Fruit fly (Drosophila melanogaster) Kc167 (cell line): Measurements from ENCODE around the gene PolA1.

Experiments used
- Sin3A ChIP-seq: fragments of >200 bp; optimal IDR thresholded peaks from 2 replicates; lab custom pipeline; 2018; ENCODE audit warnings: missing external identifiers
- h ChIP-seq: fragments of >200 bp; optimal IDR thresholded peaks from 3 replicates; lab custom pipeline; 2018; ENCODE audit warnings: missing external identifiers
- insv ChIP-seq: fragments of >200 bp; optimal IDR thresholded peaks from 3 replicates; lab custom pipeline; 2018; ENCODE audit warnings: missing external identifiers
- psq ChIP-seq: fragments of >200 bp; optimal IDR thresholded peaks from 2 replicates; lab custom pipeline; 2017; ENCODE audit warnings: missing external identifiers
- ttk ChIP-seq: sonication (Bioruptor generic); optimal IDR thresholded peaks from 2 replicates; lab custom pipeline; 2017; ENCODE audit warnings: missing external identifiers

DNA sequence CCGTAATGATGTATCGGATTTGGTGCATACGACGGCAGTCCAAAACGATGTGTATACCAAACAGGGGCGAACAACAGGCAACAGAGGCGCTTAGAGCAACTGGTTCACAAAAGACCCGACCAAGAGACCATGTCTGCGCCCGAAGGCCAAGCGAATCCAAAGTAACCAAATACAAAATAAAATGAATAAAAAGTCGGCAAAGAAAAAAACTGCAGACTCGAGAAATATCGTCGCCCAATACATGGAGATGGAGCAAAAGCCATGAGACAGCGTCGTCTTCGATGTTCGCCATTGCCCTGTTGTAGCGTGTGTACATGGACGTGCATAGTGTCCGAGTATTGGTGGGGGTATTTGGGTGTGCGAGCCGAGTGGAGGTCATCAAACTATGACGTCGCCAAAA lies 13.3 kb downstream of the PolA1 start:
- TF ChIP-seq h, result no peak
- no peak for TF ChIP-seq ttk (lab: Kevin White, UChicago)
- TF ChIP-seq Sin3A (lab: Kevin White, UChicago), result no peak
- no peak for TF ChIP-seq insv (lab: Kevin White, UChicago)
- no peak for TF ChIP-seq psq (lab: Kevin White, UChicago)
